Fruit fly (Drosophila melanogaster): ENCODE data around the gene CG12375.
A peak's percentile ranks its signal among the peaks of the same experiment; 100 is the strongest.

The CG12375 gene

dm6 chr2L:8159498-8159897, 32.8 kb upstream of the CG12375 start, which contains the start of the genes PAPLA1 and Rbsn-5 (continued):
- TF ChIP-seq Dip3 (GFP tag; optimal IDR thresholded peaks at IDR 0.05) (peak; percentile 97), maf-S (GFP tag; optimal IDR thresholded peaks at IDR 0.05) (peak; percentile 95), CG4404 (GFP tag; IDR thresholded peaks at IDR 0.05) (peak; percentile 90), HmgD (GFP tag; optimal IDR thresholded peaks at IDR 0.05) (peak; percentile 94), Hand (GFP tag; optimal IDR thresholded peaks at IDR 0.05) (peak; percentile 82), CG7357 (GFP tag; IDR thresholded peaks at IDR 0.05) (peak; percentile 84), Six4 (GFP tag; optimal IDR thresholded peaks at IDR 0.05) (peak; percentile 94), Asciz (GFP tag; optimal IDR thresholded peaks at IDR 0.05) (peak; percentile 75), pzg (GFP tag; optimal IDR thresholded peaks at IDR 0.05) (peak; percentile 82), Spps (tag; optimal IDR thresholded peaks at IDR 0.05) (peak; percentile 83), CG4282 (GFP tag; optimal IDR thresholded peaks at IDR 0.05) (peak; percentile 93), ac (GFP tag; optimal IDR thresholded peaks at IDR 0.05) (no peak), BtbVII (GFP tag; optimal IDR thresholded peaks at IDR 0.05) (peak; percentile 87), CG30431 (GFP tag; optimal IDR thresholded peaks at IDR 0.05) (peak; percentile 87), kni (GFP tag; optimal IDR thresholded peaks at IDR 0.05) (peak; percentile 69), danr (GFP tag; IDR thresholded peaks at IDR 0.05) (peak; percentile 84), CG6765 (GFP tag; optimal IDR thresholded peaks at IDR 0.05) (peak; percentile 89), nerfin-2 (GFP tag; IDR thresholded peaks at IDR 0.05; ENCODE audit: partially characterized antibody) (no peak), D19B (GFP tag; optimal IDR thresholded peaks at IDR 0.05) (peak; percentile 78), seq (GFP tag; IDR thresholded peaks at IDR 0.05) (peak; percentile 80), chm (GFP tag; IDR thresholded peaks at IDR 0.05) (peak; percentile 91), CG1603 (tag; optimal IDR thresholded peaks at IDR 0.05) (peak; percentile 95), yki (optimal IDR thresholded peaks at IDR 0.05) (peak; percentile 45), fd96Cb (tag; optimal IDR thresholded peaks at IDR 0.05) (peak; percentile 94), CG13894 (tag; optimal IDR thresholded peaks at IDR 0.05) (peak; percentile 94), CG3847 (GFP tag; IDR thresholded peaks at IDR 0.05) (peak; percentile 90), tap (tag; optimal IDR thresholded peaks at IDR 0.05) (peak; percentile 85), ci (GFP tag; IDR thresholded peaks at IDR 0.05) (peak; percentile 92), Usf (GFP tag; optimal IDR thresholded peaks at IDR 0.05) (peak; percentile 82), Sry-δ (GFP tag; optimal IDR thresholded peaks at IDR 0.05) (peak; percentile 73), CG1602 (GFP tag; optimal IDR thresholded peaks at IDR 0.05) (peak; percentile 94), Neu2 (GFP tag; optimal IDR thresholded peaks at IDR 0.05; ENCODE audit: borderline replicate concordance) (peak; percentile 63), sim (GFP tag; IDR thresholded peaks at IDR 0.05) (peak; percentile 61; the same call in 1 of the 2 replicates), Kr (GFP tag; optimal IDR thresholded peaks at IDR 0.05) (no peak), CG1233 (GFP tag; optimal IDR thresholded peaks at IDR 0.05) (peak; percentile 91), CG8765 (GFP tag; IDR thresholded peaks at IDR 0.05) (peak; percentile 76), CG7372 (GFP tag; IDR thresholded peaks at IDR 0.05) (peak; percentile 91), pita (GFP tag; optimal IDR thresholded peaks at IDR 0.05) (no peak), CG17186 (GFP tag; optimal IDR thresholded peaks at IDR 0.05) (peak; percentile 84), Scr (GFP tag; IDR thresholded peaks at IDR 0.05; ENCODE audit: partially characterized antibody) (0 out of 2 replicates have a peak, but pooled peaks have one; percentile 21), CG8924 (tag; optimal IDR thresholded peaks at IDR 0.05) (peak; percentile 91), abd-A (tag; optimal IDR thresholded peaks at IDR 0.05) (peak; percentile 97), Hr78 (GFP tag; optimal IDR thresholded peaks at IDR 0.05) (no peak), CG14965 (GFP tag; optimal IDR thresholded peaks at IDR 0.05; ENCODE audit: borderline replicate concordance) (peak; percentile 35), CG8944 (GFP tag; optimal IDR thresholded peaks at IDR 0.05) (peak; percentile 96), CG7963 (GFP tag; IDR thresholded peaks at IDR 0.05; ENCODE audit: partially characterized antibody) (no peak), trem (tag; optimal IDR thresholded peaks at IDR 0.05) (peak; percentile 84), CG4360 (GFP tag; IDR thresholded peaks at IDR 0.05) (peak; percentile 52; the same call in 1 of the 2 replicates), CG1832 (GFP tag; optimal IDR thresholded peaks at IDR 0.05) (no peak), fd64A (GFP tag; optimal IDR thresholded peaks at IDR 0.05) (peak; percentile 37), slou (GFP tag; optimal IDR thresholded peaks at IDR 0.05) (peak; percentile 96)
